Worm (Caenorhabditis elegans) whole organism, midembryonic: ENCODE measurements around the gene fbxa-172.

ENCODE experiments used
- flt-1 ChIP-seq: fragments of 200-800 bp; sonication (Bioruptor generic); IDR thresholded peaks from 2 replicates; pipeline ENCODE4 v1.3.6; 2022; ENCODE audit warnings: missing genetic modification characterization, missing compliant biosample characterization
- ref-1 ChIP-seq: fragments of 200-800 bp; sonication (Bioruptor generic); conservative IDR thresholded peaks from 2 replicates; pipeline ENCODE4 v1.3.6; 2022; ENCODE audit warnings: missing genetic modification reagents, missing genetic modification characterization, missing compliant biosample characterization

ce11 chrV:17540295-17540694 is 18.8 kb upstream of the fbxa-172 start, which contains the start of gene srz-25:
- TF ChIP-seq flt-1 (GFP tag; lab: Robert Waterston, UW) (no peak), ref-1 (GFP tag; lab: Robert Waterston, UW) (no peak)
